Worm (Caenorhabditis elegans): Measurements from ENCODE around the gene Y20C6A.4.

DNA sequence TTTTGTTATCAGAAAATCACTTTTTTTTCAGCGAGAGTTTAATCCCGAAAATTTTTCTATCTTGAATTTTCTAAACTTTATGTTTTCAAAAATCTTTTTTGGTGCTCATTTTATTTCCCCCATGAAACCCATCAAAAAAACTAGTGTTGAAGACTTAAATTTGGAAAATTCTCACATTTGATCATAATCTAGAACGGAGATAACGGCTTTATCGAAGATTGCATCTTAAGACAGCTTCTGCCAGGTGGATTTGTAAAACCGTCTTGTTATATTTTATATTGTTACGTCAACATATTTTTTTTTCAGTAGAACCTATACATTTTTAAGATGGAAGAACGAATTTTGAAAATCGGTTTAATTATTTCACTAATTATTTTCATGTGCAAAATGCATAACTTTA is 34.9 kb downstream of the Y20C6A.4 start, which contains the start of gene T27C5.12:
- TF ChIP-seq nhr-25 (tag; optimal IDR thresholded peaks at IDR 0.05) (no peak), nhr-77 (tag; optimal IDR thresholded peaks at IDR 0.05) (no peak), sma-3 (GFP tag; optimal IDR thresholded peaks at IDR 0.05) (no peak), zag-1 (tag; optimal IDR thresholded peaks at IDR 0.05) (no peak), elt-3 (tag; optimal IDR thresholded peaks at IDR 0.05) (no peak), mdl-1 (tag; optimal IDR thresholded peaks at IDR 0.05) (no peak)
